Worm (Caenorhabditis elegans): ENCODE results near the gene pals-37.

ce11 chrV:12408996-12409395 is 32.3 kb downstream of the pals-37 start:
- TF ChIP-seq unc-130 (tag; optimal IDR thresholded peaks at IDR 0.05) (no peak), tbx-2 (tag; optimal IDR thresholded peaks at IDR 0.05) (no peak), nhr-28 (tag; optimal IDR thresholded peaks at IDR 0.05) (peak; percentile 17), C34B4.2 (tag; optimal IDR thresholded peaks at IDR 0.05) (no peak)
